Fruit fly (Drosophila melanogaster): ENCODE results near the gene Klc.
A peak's percentile ranks its signal among the peaks of the same experiment; 100 is the strongest.

Klc gene

dm6 chr3L:12772740-12773686, 23.2 kb upstream of the Klc start, which contains the start of gene Hip1 (continued):
- TF ChIP-seq CG10431 (GFP tag; optimal IDR thresholded peaks at IDR 0.05) (no peak), E2f2 (GFP tag; IDR thresholded peaks at IDR 0.05) (peak; percentile 96), CG13123 (GFP tag; optimal IDR thresholded peaks at IDR 0.05) (no peak), CG2199 (GFP tag; IDR thresholded peaks at IDR 0.05) (no peak), CG3838 (GFP tag; optimal IDR thresholded peaks at IDR 0.05) (peak; percentile 93), CG12744 (GFP tag; optimal IDR thresholded peaks at IDR 0.05) (no peak), eyg (GFP tag; optimal IDR thresholded peaks at IDR 0.05) (no peak), ato (GFP tag; IDR thresholded peaks at IDR 0.05; ENCODE audit: partially characterized antibody) (peak; percentile 78), maf-S (GFP tag; optimal IDR thresholded peaks at IDR 0.05) (no peak), CG2678 (tag; optimal IDR thresholded peaks at IDR 0.05) (no peak), CkIIα-i1 (GFP tag; IDR thresholded peaks at IDR 0.05) (no peak), jing (GFP tag; optimal IDR thresholded peaks at IDR 0.05) (no peak), HLH3B (GFP tag; IDR thresholded peaks at IDR 0.05) (no peak; the same call in 1 of the 2 replicates), prd (optimal IDR thresholded peaks at IDR 0.05) (no peak), prd (GFP tag; IDR thresholded peaks at IDR 0.05) (no peak), fu2 (GFP tag; optimal IDR thresholded peaks at IDR 0.05) (no peak), CG8281 (tag; optimal IDR thresholded peaks at IDR 0.05) (peak; percentile 73), Hmr (GFP tag; optimal IDR thresholded peaks at IDR 0.05) (no peak), crp (GFP tag; optimal IDR thresholded peaks at IDR 0.05) (peak in 1 of 2 experiments; percentile 7), CG7786 (GFP tag; optimal IDR thresholded peaks at IDR 0.05) (no peak), dimm (GFP tag; IDR thresholded peaks at IDR 0.05) (no peak), dmrt11E (tag; optimal IDR thresholded peaks at IDR 0.05) (no peak), CG8359 (GFP tag; optimal IDR thresholded peaks at IDR 0.05; ENCODE audit: borderline replicate concordance) (no peak), CG17568 (GFP tag; optimal IDR thresholded peaks at IDR 0.05) (no peak), Myb (GFP tag; optimal IDR thresholded peaks at IDR 0.05) (no peak), Gug (GFP tag; IDR thresholded peaks at IDR 0.05) (no peak; the same call in 3 of the 4 replicates), cad (GFP tag; optimal IDR thresholded peaks at IDR 0.05) (no peak), Doc3 (GFP tag; IDR thresholded peaks at IDR 0.05; ENCODE audit: partially characterized antibody) (peak; percentile 83), jumu (GFP tag; optimal IDR thresholded peaks at IDR 0.05) (no peak), CG11247 (GFP tag; IDR thresholded peaks at IDR 0.05) (no peak), Awh (GFP tag; IDR thresholded peaks at IDR 0.05) (peak; percentile 53; the same call in 1 of the 2 replicates), Hr78 (GFP tag; optimal IDR thresholded peaks at IDR 0.05) (no peak), disco-r (GFP tag; optimal IDR thresholded peaks at IDR 0.05) (no peak), CG7963 (GFP tag; IDR thresholded peaks at IDR 0.05; ENCODE audit: partially characterized antibody) (peak; percentile 70; the same call in 2 of the 3 replicates), Bgb (GFP tag; IDR thresholded peaks at IDR 0.05; ENCODE audit: partially characterized antibody) (peak; percentile 93), Ptx1 (GFP tag; IDR thresholded peaks at IDR 0.05) (no peak), CG15514 (GFP tag; optimal IDR thresholded peaks at IDR 0.05) (no peak), mam (GFP tag; optimal IDR thresholded peaks at IDR 0.05) (no peak), CG3163 (GFP tag; optimal IDR thresholded peaks at IDR 0.05) (no peak), CG31441 (GFP tag; IDR thresholded peaks at IDR 0.05) (no peak), twi (tag; optimal IDR thresholded peaks at IDR 0.05) (no peak), fd102C (GFP tag; optimal IDR thresholded peaks at IDR 0.05) (no peak), CG10321 (GFP tag; IDR thresholded peaks at IDR 0.05) (no peak), CG2116 (GFP tag; optimal IDR thresholded peaks at IDR 0.05) (peak; percentile 66), zen2 (GFP tag; IDR thresholded peaks at IDR 0.05; ENCODE audit: partially characterized antibody) (peak; percentile 82), CG2875 (GFP tag; optimal IDR thresholded peaks at IDR 0.05) (no peak), chm (GFP tag; IDR thresholded peaks at IDR 0.05) (no peak), CG8765 (GFP tag; IDR thresholded peaks at IDR 0.05) (no peak)
